Fruit fly (Drosophila melanogaster) whole organism: ENCODE data around the gene jumu.

ENCODE experiments used
- CG8478 ChIP-seq: fragments of >200 bp; optimal IDR thresholded peaks from 2 replicates; lab custom pipeline; 2018; ENCODE audit warnings: inconsistent platforms
- Dll ChIP-seq: fragments of >200 bp; optimal IDR thresholded peaks from 2 replicates; lab custom pipeline; 2017
- pan ChIP-seq: fragments of >200 bp; optimal IDR thresholded peaks from 2 replicates; lab custom pipeline; 2017
- psq ChIP-seq: fragments of >200 bp; optimal IDR thresholded peaks from 2 replicates; lab custom pipeline; 2017

dm6 chr3R:10311745-10312088 is 38.3 kb upstream of the jumu start:
- no peak for TF ChIP-seq psq (lab: Kevin White, UChicago)
- TF ChIP-seq Dll: no peak
- TF ChIP-seq CG8478 (lab: Kevin White, UChicago): no peak
- TF ChIP-seq pan: no peak
